Worm (Caenorhabditis elegans): ENCODE results near the gene bas-1.

ce11 chrIII:5582766-5583165 lies 29.3 kb upstream of the bas-1 start, which contains the start of the genes F56D2.8 and uev-2:
- TF ChIP-seq ZK546.5 (tag; optimal IDR thresholded peaks at IDR 0.05) (no peak), nhr-237 (tag; optimal IDR thresholded peaks at IDR 0.05) (no peak), elt-3 (tag; optimal IDR thresholded peaks at IDR 0.05) (no peak), ceh-16 (tag; optimal IDR thresholded peaks at IDR 0.05) (no peak), sma-3 (GFP tag; optimal IDR thresholded peaks at IDR 0.05) (no peak), ztf-4 (tag; optimal IDR thresholded peaks at IDR 0.05) (no peak), nhr-12 (tag; optimal IDR thresholded peaks at IDR 0.05) (no peak), lsy-2 (tag; optimal IDR thresholded peaks at IDR 0.05) (no peak), Y55F3AM.14 (GFP tag; optimal IDR thresholded peaks at IDR 0.05) (no peak), ama-1 (optimal IDR thresholded peaks at IDR 0.05) (no peak), nhr-25 (tag; optimal IDR thresholded peaks at IDR 0.05) (no peak), nhr-11 (tag; optimal IDR thresholded peaks at IDR 0.05) (no peak)

All from whole organism, L2 larva.